Fruit fly (Drosophila melanogaster) whole organism, embryonic: ENCODE measurements around the gene CG4210.

ENCODE experiments used
- Bdp1 ChIP-seq: fragments of 200-800 bp; sonication (Bioruptor generic); optimal IDR thresholded peaks from 3 replicates; lab custom pipeline; 2016; ENCODE audit warnings: missing biosample characterization, missing genetic modification characterization
- CG1024 ChIP-seq: fragments of 200-800 bp; sonication (Bioruptor generic); IDR thresholded peaks from 2 replicates; pipeline ENCODE4 v1.3.6; 2022; ENCODE audit warnings: missing biosample characterization, missing genetic modification characterization
- CG11560 ChIP-seq: fragments of 200-800 bp; sonication (Bioruptor generic); IDR thresholded peaks from 3 replicates; pipeline ENCODE4 v1.3.6; 2022; ENCODE audit warnings: missing biosample characterization, missing genetic modification characterization
- CG12071 ChIP-seq: fragments of 200-800 bp; sonication (Bioruptor generic); optimal IDR thresholded peaks from 3 replicates; lab custom pipeline; 2018; ENCODE audit warnings: missing biosample characterization, mild to moderate bottlenecking, missing genetic modification characterization
- CG12219 ChIP-seq: fragments of 200-800 bp; sonication (Bioruptor generic); optimal IDR thresholded peaks from 3 replicates; lab custom pipeline; 2018; ENCODE audit warnings: missing biosample characterization, mild to moderate bottlenecking, missing genetic modification characterization
- CG13624 ChIP-seq: fragments of 200-800 bp; sonication (Bioruptor generic); optimal IDR thresholded peaks from 2 replicates; lab custom pipeline; 2016; ENCODE audit warnings: missing biosample characterization, missing genetic modification characterization
- CG13775 ChIP-seq: fragments of 200-800 bp; sonication (Bioruptor generic); optimal IDR thresholded peaks from 3 replicates; lab custom pipeline; 2017; ENCODE audit warnings: missing biosample characterization, mild to moderate bottlenecking, missing genetic modification characterization
- CG14050 ChIP-seq: fragments of 200-800 bp; sonication (Bioruptor generic); IDR thresholded peaks from 3 replicates; pipeline ENCODE4 v1.3.6; 2022; ENCODE audit warnings: missing biosample characterization, missing genetic modification characterization
- CG14860 ChIP-seq: fragments of 200-800 bp; sonication (Bioruptor generic); IDR thresholded peaks from 3 replicates; pipeline ENCODE4 v1.3.6; 2022; ENCODE audit warnings: missing biosample characterization, missing genetic modification characterization; ENCODE audit not compliant: partially characterized antibody
- CG15011 ChIP-seq: fragments of 200-800 bp; sonication (Bioruptor generic); optimal IDR thresholded peaks from 3 replicates; lab custom pipeline; 2018; ENCODE audit warnings: missing biosample characterization, mild to moderate bottlenecking, missing genetic modification characterization
- CG15479 ChIP-seq: fragments of 200-800 bp; sonication (Bioruptor generic); optimal IDR thresholded peaks from 3 replicates; lab custom pipeline; 2019; ENCODE audit warnings: missing biosample characterization, mild to moderate bottlenecking, missing genetic modification characterization, moderate library complexity
- CG16779 ChIP-seq: fragments of 200-800 bp; sonication (Bioruptor generic); IDR thresholded peaks from 2 replicates; pipeline ENCODE4 v1.3.6; 2022; ENCODE audit warnings: missing biosample characterization, missing genetic modification characterization
- CG17829 ChIP-seq: fragments of 200-800 bp; optimal IDR thresholded peaks from 2 replicates; lab custom pipeline; 2019; ENCODE audit warnings: missing biosample characterization, mild to moderate bottlenecking, missing genetic modification characterization, moderate library complexity
- CG1792 ChIP-seq: fragments of 200-800 bp; sonication (Bioruptor generic); optimal IDR thresholded peaks from 2 replicates; lab custom pipeline; 2016; ENCODE audit warnings: missing biosample characterization, missing genetic modification characterization
- CG18764 ChIP-seq: fragments of 200-800 bp; sonication (Bioruptor generic); optimal IDR thresholded peaks from 3 replicates; lab custom pipeline; 2016; ENCODE audit warnings: missing biosample characterization, missing genetic modification characterization
- CG30020 ChIP-seq: fragments of 200-800 bp; optimal IDR thresholded peaks from 2 replicates; lab custom pipeline; 2019; ENCODE audit warnings: missing biosample characterization, mild to moderate bottlenecking, missing genetic modification characterization, moderate library complexity
- CG31441 ChIP-seq: fragments of 200-800 bp; sonication (Bioruptor generic); IDR thresholded peaks from 2 replicates; pipeline ENCODE4 v1.3.6; 2022; ENCODE audit warnings: missing biosample characterization, missing genetic modification characterization
- CG4707 ChIP-seq: fragments of 200-800 bp; sonication (Bioruptor generic); optimal IDR thresholded peaks from 2 replicates; lab custom pipeline; 2018; ENCODE audit warnings: missing biosample characterization, mild to moderate bottlenecking, missing genetic modification characterization, moderate library complexity
- CG7745 ChIP-seq: fragments of 200-800 bp; sonication (Bioruptor generic); optimal IDR thresholded peaks from 2 replicates; lab custom pipeline; 2018; ENCODE audit warnings: missing biosample characterization, mild to moderate bottlenecking, missing genetic modification characterization, moderate library complexity
- CG8359 ChIP-seq: fragments of 200-800 bp; sonication (Bioruptor generic); optimal IDR thresholded peaks from 2 replicates; lab custom pipeline; 2017; ENCODE audit warnings: missing biosample characterization, mild to moderate bottlenecking, missing genetic modification characterization, borderline replicate concordance
- CTCF ChIP-seq: fragments of 200-800 bp; sonication (Bioruptor generic); optimal IDR thresholded peaks from 2 replicates; lab custom pipeline; 2017; ENCODE audit warnings: missing biosample characterization, mild to moderate bottlenecking, missing genetic modification characterization, moderate library complexity
- Chrac-16 ChIP-seq: fragments of 200-800 bp; sonication (Bioruptor generic); optimal IDR thresholded peaks from 3 replicates; lab custom pipeline; 2016; ENCODE audit warnings: missing biosample characterization, missing genetic modification characterization
- Doc2 ChIP-seq: fragments of 200-800 bp; sonication (Bioruptor generic); IDR thresholded peaks from 2 replicates; pipeline ENCODE4 v1.3.6; 2022; ENCODE audit warnings: missing biosample characterization, missing genetic modification characterization
- E2f1 ChIP-seq: fragments of 200-800 bp; sonication (Bioruptor generic); IDR thresholded peaks from 2 replicates; pipeline ENCODE4 v1.3.6; 2022; ENCODE audit warnings: missing biosample characterization, missing genetic modification characterization
- E2f2 ChIP-seq: fragments of 200-800 bp; sonication (Bioruptor generic); IDR thresholded peaks from 2 replicates; pipeline ENCODE4 v1.3.6; 2022; ENCODE audit warnings: missing biosample characterization, missing genetic modification characterization
- Elba2 ChIP-seq: fragments of 200-800 bp; sonication (Bioruptor generic); optimal IDR thresholded peaks from 3 replicates; lab custom pipeline; 2016; ENCODE audit warnings: missing biosample characterization, missing genetic modification characterization
- Hey ChIP-seq: fragments of 200-800 bp; sonication (Bioruptor generic); optimal IDR thresholded peaks from 3 replicates; lab custom pipeline; 2018; ENCODE audit warnings: missing biosample characterization, mild to moderate bottlenecking, missing genetic modification characterization
- Spps ChIP-seq: fragments of 200-800 bp; sonication (Bioruptor generic); optimal IDR thresholded peaks from 2 replicates; lab custom pipeline; 2018; ENCODE audit warnings: missing biosample characterization, mild to moderate bottlenecking, missing genetic modification characterization
- ase ChIP-seq: fragments of 200-800 bp; sonication (Bioruptor generic); IDR thresholded peaks from 3 replicates; pipeline ENCODE4 v1.3.6; 2022; ENCODE audit warnings: missing biosample characterization, missing genetic modification characterization
- bab2 ChIP-seq: fragments of 200-800 bp; sonication (Bioruptor generic); optimal IDR thresholded peaks from 2 replicates; lab custom pipeline; 2016; ENCODE audit warnings: missing biosample characterization, missing genetic modification characterization
- bbx ChIP-seq: fragments of 200-800 bp; sonication (Bioruptor generic); IDR thresholded peaks from 2 replicates; pipeline ENCODE4 v1.3.6; 2022; ENCODE audit warnings: missing biosample characterization, missing genetic modification characterization; ENCODE audit not compliant: partially characterized antibody
- br ChIP-seq: fragments of >200 bp; optimal IDR thresholded peaks from 2 replicates; lab custom pipeline; 2017
- chm ChIP-seq: fragments of 200-800 bp; sonication (Bioruptor generic); IDR thresholded peaks from 2 replicates; pipeline ENCODE4 v1.3.6; 2022; ENCODE audit warnings: missing biosample characterization, missing genetic modification characterization
- danr ChIP-seq: fragments of 200-800 bp; sonication (Bioruptor generic); IDR thresholded peaks from 2 replicates; pipeline ENCODE4 v1.3.6; 2022; ENCODE audit warnings: missing biosample characterization, missing genetic modification characterization
- dm ChIP-seq: fragments of 200-800 bp; sonication (Bioruptor generic); optimal IDR thresholded peaks from 3 replicates; lab custom pipeline; 2016; ENCODE audit warnings: missing biosample characterization, missing genetic modification characterization
- eyg ChIP-seq: fragments of 200-800 bp; sonication (Bioruptor generic); optimal IDR thresholded peaks from 3 replicates; lab custom pipeline; 2016; ENCODE audit warnings: missing biosample characterization, missing genetic modification characterization
- gcm2 ChIP-seq: fragments of 200-800 bp; sonication (Bioruptor generic); optimal IDR thresholded peaks from 2 replicates; lab custom pipeline; 2016; ENCODE audit warnings: missing biosample characterization, missing genetic modification characterization
- gsb-n ChIP-seq: fragments of 200-800 bp; sonication (Bioruptor generic); optimal IDR thresholded peaks from 3 replicates; lab custom pipeline; 2018; ENCODE audit warnings: missing biosample characterization, mild to moderate bottlenecking, missing genetic modification characterization
- hb ChIP-seq: fragments of 200-800 bp; sonication (Bioruptor generic); IDR thresholded peaks from 3 replicates; pipeline ENCODE4 v1.3.6; 2022; ENCODE audit warnings: missing biosample characterization, missing genetic modification characterization; ENCODE audit not compliant: partially characterized antibody
- jigr1 ChIP-seq: fragments of 200-800 bp; sonication (Bioruptor generic); IDR thresholded peaks from 3 replicates; pipeline ENCODE4 v1.3.6; 2022; ENCODE audit warnings: missing biosample characterization, missing genetic modification characterization
- knrl ChIP-seq: fragments of 200-800 bp; sonication (Bioruptor generic); IDR thresholded peaks from 3 replicates; pipeline ENCODE4 v1.3.6; 2022; ENCODE audit warnings: missing biosample characterization, missing genetic modification characterization; ENCODE audit not compliant: partially characterized antibody
- lbe ChIP-seq: fragments of 200-800 bp; sonication (Bioruptor generic); optimal IDR thresholded peaks from 2 replicates; lab custom pipeline; 2016; ENCODE audit warnings: missing biosample characterization, mild to moderate bottlenecking, missing genetic modification characterization
- nom ChIP-seq: fragments of 200-800 bp; sonication (Bioruptor generic); optimal IDR thresholded peaks from 2 replicates; lab custom pipeline; 2017; ENCODE audit warnings: missing biosample characterization, missing genetic modification characterization, mild to moderate bottlenecking, moderate library complexity, missing genetic modification reagents
- pita ChIP-seq: fragments of 200-800 bp; sonication (Bioruptor generic); optimal IDR thresholded peaks from 2 replicates; lab custom pipeline; 2017; ENCODE audit warnings: missing biosample characterization, mild to moderate bottlenecking, missing genetic modification characterization
- pum ChIP-seq: fragments of 200-800 bp; sonication (Bioruptor generic); optimal IDR thresholded peaks from 2 replicates; lab custom pipeline; 2016; ENCODE audit warnings: missing biosample characterization, missing genetic modification characterization
- seq ChIP-seq: fragments of 200-800 bp; sonication (Bioruptor generic); IDR thresholded peaks from 2 replicates; pipeline ENCODE4 v1.3.6; 2022; ENCODE audit warnings: missing biosample characterization, missing genetic modification characterization
- sna ChIP-seq: fragments of 200-800 bp; sonication (Bioruptor generic); IDR thresholded peaks from 2 replicates; pipeline ENCODE4 v1.3.6; 2022; ENCODE audit warnings: missing biosample characterization, missing genetic modification characterization; ENCODE audit not compliant: partially characterized antibody
- sr ChIP-seq: fragments of 200-800 bp; sonication (Bioruptor generic); IDR thresholded peaks from 3 replicates; pipeline ENCODE4 v1.3.6; 2022; ENCODE audit warnings: missing biosample characterization, missing genetic modification characterization
- stc ChIP-seq: fragments of 200-800 bp; sonication (Bioruptor generic); IDR thresholded peaks from 2 replicates; pipeline ENCODE4 v1.3.6; 2022; ENCODE audit warnings: missing biosample characterization, missing genetic modification characterization
- unpg ChIP-seq: fragments of 200-800 bp; sonication (Bioruptor generic); optimal IDR thresholded peaks from 3 replicates; lab custom pipeline; 2018; ENCODE audit warnings: missing biosample characterization, mild to moderate bottlenecking, missing genetic modification characterization, moderate library complexity
- vvl ChIP-seq: fragments of 200-800 bp; sonication (Bioruptor generic); IDR thresholded peaks from 2 replicates; pipeline ENCODE4 v1.3.6; 2022; ENCODE audit warnings: missing biosample characterization, missing genetic modification characterization
- zen2 ChIP-seq: fragments of 200-800 bp; sonication (Bioruptor generic); IDR thresholded peaks from 3 replicates; pipeline ENCODE4 v1.3.6; 2022; ENCODE audit warnings: missing biosample characterization, missing genetic modification characterization; ENCODE audit not compliant: partially characterized antibody

CG4210 gene

DNA sequence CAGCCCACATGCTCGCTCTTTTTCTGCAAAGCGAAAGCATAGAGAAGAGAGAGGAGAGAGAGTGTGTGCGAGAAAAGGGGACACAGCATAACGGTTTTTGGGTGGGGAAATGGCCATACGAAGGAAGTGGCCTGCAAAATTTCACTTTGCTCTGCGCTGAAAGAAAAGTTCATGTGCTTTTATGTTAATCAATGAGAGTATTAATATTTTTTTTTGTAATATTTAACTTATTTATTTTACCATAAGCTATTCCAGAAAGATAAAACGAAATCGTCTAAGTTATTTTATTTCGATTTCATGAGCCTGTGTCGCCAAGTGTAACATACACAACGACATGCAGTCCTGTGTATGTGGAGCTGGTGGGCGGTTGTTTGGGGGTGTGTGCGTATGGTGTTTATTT is 36.7 kb downstream of the CG4210 start (continued):
- no peak for TF ChIP-seq CG11560 (tag; lab: Robert Waterston, UW)
- TF ChIP-seq dm = no peak
- TF ChIP-seq eyg (GFP tag; lab: Kevin White, UChicago) = no peak
- TF ChIP-seq CG4707 (GFP tag; lab: Kevin White, UChicago) = peak; percentile 4
- no peak for TF ChIP-seq lbe
- TF ChIP-seq danr (GFP tag; lab: Robert Waterston, UW) = peak; percentile 32; the same call in 1 of the 2 replicates
- TF ChIP-seq Bdp1 (GFP tag; lab: Kevin White, UChicago) = peak; percentile 18
- no peak for TF ChIP-seq Elba2 (GFP tag; lab: Kevin White, UChicago)
- no peak for TF ChIP-seq CG1792 (GFP tag; lab: Kevin White, UChicago)
- TF ChIP-seq bab2 (GFP tag; lab: Kevin White, UChicago) = no peak
- no peak for TF ChIP-seq unpg
- peak; percentile 75 for TF ChIP-seq CG14050 (GFP tag; lab: Robert Waterston, UW)
- no peak; the same call in none of the 2 replicates for TF ChIP-seq CG31441 (GFP tag; lab: Robert Waterston, UW)
- TF ChIP-seq knrl = no peak
- TF ChIP-seq pita (GFP tag; lab: Kevin White, UChicago) = no peak
- no peak for TF ChIP-seq CG16779 (GFP tag; lab: Robert Waterston, UW)
- TF ChIP-seq Hey (tag; lab: Kevin White, UChicago) = no peak
- 0 out of 2 replicates have a peak, but pooled peaks have one; percentile 5 for TF ChIP-seq Doc2 (GFP tag; lab: Robert Waterston, UW)
- TF ChIP-seq gsb-n = no peak
- no peak for TF ChIP-seq pum (GFP tag; lab: Kevin White, UChicago)
- TF ChIP-seq hb (GFP tag; lab: Robert Waterston, UW) = no peak
- no peak for TF ChIP-seq CG13624
- TF ChIP-seq br (lab: Kevin White, UChicago) = no peak
- TF ChIP-seq ase (GFP tag; lab: Robert Waterston, UW) = peak; percentile 56; the same call in 2 of the 3 replicates
- no peak for TF ChIP-seq CG1024 (GFP tag; lab: Robert Waterston, UW)
- no peak for TF ChIP-seq bbx
- peak; percentile 35 for TF ChIP-seq Chrac-16 (GFP tag; lab: Kevin White, UChicago)
- peak; percentile 52 for TF ChIP-seq CG17829 (tag; lab: Kevin White, UChicago)
- no peak for TF ChIP-seq CTCF (GFP tag; lab: Kevin White, UChicago)
- no peak for TF ChIP-seq CG12071 (GFP tag; lab: Kevin White, UChicago)
- TF ChIP-seq gcm2 (GFP tag; lab: Kevin White, UChicago) = no peak
- peak; percentile 26; the same call in 1 of the 3 replicates for TF ChIP-seq jigr1 (GFP tag; lab: Robert Waterston, UW)
- 0 out of 2 replicates have a peak, but pooled peaks have one; percentile 53 for TF ChIP-seq chm (GFP tag; lab: Robert Waterston, UW)
- 0 out of 3 replicates have a peak, but pooled peaks have one; percentile 15 for TF ChIP-seq sr (GFP tag; lab: Robert Waterston, UW)
- TF ChIP-seq CG8359 (GFP tag; lab: Kevin White, UChicago) = no peak
- no peak for TF ChIP-seq nom (GFP tag; lab: Kevin White, UChicago)
- TF ChIP-seq E2f2 (GFP tag; lab: Robert Waterston, UW) = peak; percentile 51
- no peak for TF ChIP-seq CG15479 (GFP tag; lab: Kevin White, UChicago)
- TF ChIP-seq CG12219 = peak; percentile 23
- TF ChIP-seq zen2 = no peak
- peak; percentile 66 for TF ChIP-seq CG13775 (GFP tag; lab: Kevin White, UChicago)
- peak; percentile 84 for TF ChIP-seq vvl
- TF ChIP-seq seq (GFP tag; lab: Robert Waterston, UW) = peak; percentile 74
- no peak for TF ChIP-seq sna (GFP tag; lab: Robert Waterston, UW)
- TF ChIP-seq stc = peak; percentile 71
- no peak for TF ChIP-seq CG18764 (GFP tag; lab: Kevin White, UChicago)
- peak; percentile 76 for TF ChIP-seq E2f1 (GFP tag; lab: Robert Waterston, UW)
- TF ChIP-seq CG7745 (tag; lab: Kevin White, UChicago) = no peak
- TF ChIP-seq CG14860 = no peak
- no peak for TF ChIP-seq Spps (tag; lab: Kevin White, UChicago)
- TF ChIP-seq CG15011 = no peak
- TF ChIP-seq CG30020 = no peak
